Fruit fly (Drosophila melanogaster): ENCODE measurements around the gene Prosbeta3.

DNA sequence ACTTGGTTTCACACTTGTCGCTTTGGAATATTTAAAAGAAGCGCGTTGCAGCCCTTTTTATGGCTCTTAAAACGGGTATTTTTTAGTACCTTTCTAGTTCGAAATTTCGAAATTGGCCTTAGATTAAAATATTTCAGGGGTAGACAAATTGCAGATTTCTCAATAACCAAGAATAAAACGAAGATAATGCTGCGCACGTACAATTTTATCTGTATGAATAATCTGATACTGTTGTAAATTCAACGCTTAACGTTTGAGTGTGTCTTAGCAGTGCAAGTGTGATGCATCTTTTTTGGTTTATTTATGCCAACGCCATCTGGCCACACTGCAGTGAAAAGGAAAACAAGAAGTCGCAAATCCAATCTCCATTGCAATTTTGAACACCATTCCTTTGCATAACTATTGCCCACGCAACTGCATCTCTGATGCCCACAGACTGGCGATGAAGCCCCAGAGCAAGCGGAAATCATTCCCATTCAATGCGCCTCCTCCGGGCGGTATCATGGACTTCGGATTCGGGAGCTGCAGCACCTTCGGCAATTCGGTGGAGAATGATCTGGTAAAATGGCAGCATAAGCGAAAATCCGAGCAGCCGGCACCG is 44.6 kb upstream of the Prosbeta3 start, which contains the start of gene Nmdmc:
- no peak for TF ChIP-seq Clk (GFP tag; optimal IDR thresholded peaks at IDR 0.05)
- no peak for TF ChIP-seq Hr96 (GFP tag; optimal IDR thresholded peaks at IDR 0.05)
- no peak for TF ChIP-seq CG5204 (GFP tag; optimal IDR thresholded peaks at IDR 0.05)

Measured in whole organism, adult.